Worm (Caenorhabditis elegans) whole organism, L2 larva: ENCODE measurements around the gene cyp-25A4.

Experiments
- C34F6.9 ChIP-seq: fragments of 150-350 bp; optimal IDR thresholded peaks from 2 replicates; lab custom pipeline; 2014; ENCODE audit warnings: missing biosample characterization, missing genetic modification characterization
- F13H6.1 ChIP-seq: sonication (generic microtip); optimal IDR thresholded peaks from 2 replicates; lab custom pipeline; 2016; ENCODE audit warnings: missing genetic modification characterization, missing compliant biosample characterization
- R02D3.7 ChIP-seq: fragments of 150-350 bp; optimal IDR thresholded peaks from 2 replicates; lab custom pipeline; 2014; ENCODE audit warnings: missing biosample characterization, missing genetic modification characterization
- Y55F3AM.14 ChIP-seq: fragments of 200-800 bp; sonication (Bioruptor generic); optimal IDR thresholded peaks from 2 replicates; lab custom pipeline; 2018; ENCODE audit warnings: mild to moderate bottlenecking, missing genetic modification characterization, missing compliant biosample characterization
- alr-1 ChIP-seq: fragments of 150-350 bp; optimal IDR thresholded peaks from 2 replicates; lab custom pipeline; 2014; ENCODE audit warnings: missing biosample characterization, missing genetic modification characterization
- aly-2 ChIP-seq: fragments of 150-350 bp; optimal IDR thresholded peaks from 2 replicates; lab custom pipeline; 2014; ENCODE audit warnings: missing biosample characterization, missing genetic modification characterization
- ama-1 ChIP-seq: fragments of 150-350 bp; optimal IDR thresholded peaks from 2 replicates; lab custom pipeline; 2018; ENCODE audit warnings: inconsistent platforms
- dmd-4 ChIP-seq: sonication (generic microtip); optimal IDR thresholded peaks from 2 replicates; lab custom pipeline; 2017; ENCODE audit warnings: missing biosample characterization, missing genetic modification characterization
- egl-27 ChIP-seq: sonication (generic microtip); optimal IDR thresholded peaks from 3 replicates; lab custom pipeline; 2017; ENCODE audit warnings: missing biosample characterization, missing genetic modification reagents, missing genetic modification characterization
- elt-1 ChIP-seq: fragments of 150-350 bp; optimal IDR thresholded peaks from 2 replicates; lab custom pipeline; 2014; ENCODE audit warnings: missing biosample characterization, missing genetic modification characterization
- elt-3 ChIP-seq: sonication (generic microtip); optimal IDR thresholded peaks from 2 replicates; lab custom pipeline; 2017; ENCODE audit warnings: missing biosample characterization, missing genetic modification characterization
- fos-1 ChIP-seq: fragments of 150-350 bp; optimal IDR thresholded peaks from 2 replicates; lab custom pipeline; 2014; ENCODE audit warnings: missing biosample characterization, missing genetic modification characterization
- gmeb-1 ChIP-seq: fragments of 150-350 bp; optimal IDR thresholded peaks from 2 replicates; lab custom pipeline; 2014; ENCODE audit warnings: missing biosample characterization, missing genetic modification characterization
- lin-11 ChIP-seq: fragments of 150-350 bp; sonication (generic microtip); optimal IDR thresholded peaks from 2 replicates; lab custom pipeline; 2014; ENCODE audit warnings: missing biosample characterization, missing genetic modification characterization, inconsistent platforms, mixed read lengths
- lin-13 ChIP-seq: fragments of 150-350 bp; optimal IDR thresholded peaks from 2 replicates; lab custom pipeline; 2014; ENCODE audit warnings: missing biosample characterization, missing genetic modification reagents, missing genetic modification characterization
- lin-39 ChIP-seq: fragments of 150-350 bp; optimal IDR thresholded peaks from 2 replicates; lab custom pipeline; 2014; ENCODE audit warnings: missing biosample characterization, missing genetic modification reagents, missing genetic modification characterization
- lsy-2 ChIP-seq, 2 experiments: fragments of 150-350 bp in 1 of 2; sonication (generic microtip) in 1 of 2; optimal IDR thresholded peaks; 2 replicates each; lab custom pipeline; 2014 to 2017; ENCODE audit warnings: missing biosample characterization in 2 of 2, missing genetic modification characterization in 2 of 2
- mab-5 ChIP-seq: fragments of 150-350 bp; optimal IDR thresholded peaks from 2 replicates; lab custom pipeline; 2014; ENCODE audit warnings: missing biosample characterization, missing genetic modification characterization
- mbf-1 ChIP-seq: sonication (generic microtip); optimal IDR thresholded peaks from 2 replicates; lab custom pipeline; 2017; ENCODE audit warnings: missing biosample characterization, missing genetic modification characterization
- mdl-1 ChIP-seq, 2 experiments: fragments of 150-350 bp in 1 of 2; sonication (generic microtip) in 1 of 2; optimal IDR thresholded peaks; 2 replicates each; lab custom pipeline; 2017; ENCODE audit warnings: missing biosample characterization in 2 of 2, missing genetic modification characterization in 2 of 2
- nhr-10 ChIP-seq: sonication (generic microtip); optimal IDR thresholded peaks from 2 replicates; lab custom pipeline; 2017; ENCODE audit warnings: missing biosample characterization, missing genetic modification characterization
- nhr-11 ChIP-seq: fragments of 150-350 bp; optimal IDR thresholded peaks from 2 replicates; lab custom pipeline; 2014; ENCODE audit warnings: missing biosample characterization, missing genetic modification characterization
- nhr-12 ChIP-seq: fragments of 150-350 bp; optimal IDR thresholded peaks from 2 replicates; lab custom pipeline; 2014; ENCODE audit warnings: missing biosample characterization, missing genetic modification characterization
- nhr-129 ChIP-seq: fragments of 150-350 bp; optimal IDR thresholded peaks from 2 replicates; lab custom pipeline; 2014; ENCODE audit warnings: missing biosample characterization, missing genetic modification characterization
- nhr-21 ChIP-seq: fragments of 150-350 bp; optimal IDR thresholded peaks from 2 replicates; lab custom pipeline; 2014; ENCODE audit warnings: missing biosample characterization, missing genetic modification characterization
- nhr-23 ChIP-seq: fragments of 150-350 bp; optimal IDR thresholded peaks from 2 replicates; lab custom pipeline; 2014; ENCODE audit warnings: missing biosample characterization, missing genetic modification reagents, missing genetic modification characterization
- nhr-237 ChIP-seq: fragments of 150-350 bp; optimal IDR thresholded peaks from 2 replicates; lab custom pipeline; 2014; ENCODE audit warnings: missing biosample characterization, missing genetic modification characterization
- nhr-25 ChIP-seq: fragments of 150-350 bp; sonication (generic microtip); optimal IDR thresholded peaks from 3 replicates; lab custom pipeline; 2014; ENCODE audit warnings: missing biosample characterization, missing genetic modification characterization
- nhr-6 ChIP-seq: fragments of 150-350 bp; optimal IDR thresholded peaks from 2 replicates; lab custom pipeline; 2014; ENCODE audit warnings: missing biosample characterization, missing genetic modification characterization
- peb-1 ChIP-seq: fragments of 150-350 bp; optimal IDR thresholded peaks from 2 replicates; lab custom pipeline; 2014; ENCODE audit warnings: missing biosample characterization, missing genetic modification characterization
- sem-4 ChIP-seq: fragments of 150-350 bp; optimal IDR thresholded peaks from 2 replicates; lab custom pipeline; 2014; ENCODE audit warnings: missing biosample characterization, missing genetic modification reagents, missing genetic modification characterization
- skn-1 ChIP-seq: sonication (generic microtip); optimal IDR thresholded peaks from 2 replicates; lab custom pipeline; 2017; ENCODE audit warnings: missing biosample characterization, missing genetic modification characterization
- sma-9 ChIP-seq, 2 experiments: fragments of 150-350 bp in 1 of 2; sonication (generic microtip) in 1 of 2; optimal IDR thresholded peaks; 2 replicates each; lab custom pipeline; 2014 to 2016; ENCODE audit warnings: missing genetic modification characterization in 2 of 2, mild to moderate bottlenecking in 1 of 2, missing biosample characterization in 1 of 2, missing compliant biosample characterization in 1 of 2, missing genetic modification reagents in 1 of 2, moderate library complexity in 1 of 2
- snpc-4 ChIP-seq: fragments of 150-350 bp; optimal IDR thresholded peaks from 2 replicates; lab custom pipeline; 2014; ENCODE audit warnings: missing biosample characterization, missing genetic modification characterization
- unc-39 ChIP-seq: fragments of 150-350 bp; optimal IDR thresholded peaks from 2 replicates; lab custom pipeline; 2014; ENCODE audit warnings: missing biosample characterization, missing genetic modification characterization
- unc-62 ChIP-seq: fragments of 150-350 bp; optimal IDR thresholded peaks from 2 replicates; lab custom pipeline; 2014; ENCODE audit warnings: missing biosample characterization, missing genetic modification reagents, missing genetic modification characterization
- zag-1 ChIP-seq: fragments of 150-350 bp; optimal IDR thresholded peaks from 2 replicates; lab custom pipeline; 2014; ENCODE audit warnings: missing biosample characterization, missing genetic modification characterization
- ztf-1 ChIP-seq: fragments of 200-800 bp; sonication (Bioruptor generic); conservative IDR thresholded peaks from 2 replicates; pipeline ENCODE4 v1.3.6; 2022; ENCODE audit warnings: missing genetic modification characterization, missing compliant biosample characterization
- ztf-11 ChIP-seq: sonication (generic microtip); optimal IDR thresholded peaks from 2 replicates; lab custom pipeline; 2017; ENCODE audit warnings: missing biosample characterization, missing genetic modification characterization
- ztf-4 ChIP-seq: fragments of 150-350 bp; optimal IDR thresholded peaks from 2 replicates; lab custom pipeline; 2014; ENCODE audit warnings: missing biosample characterization, missing genetic modification characterization

The cyp-25A4 gene

ce11 chrIII:3874492-3874891, 22.6 kb upstream of the cyp-25A4 start:
- TF ChIP-seq nhr-129 (tag; lab: Kevin White, UChicago) (peak; percentile 53), mab-5 (tag; lab: Kevin White, UChicago) (no peak)

- TF ChIP-seq elt-1 (tag; lab: Kevin White, UChicago): no peak
- TF ChIP-seq zag-1: no peak
- TF ChIP-seq skn-1 (tag; lab: Kevin White, UChicago): no peak
- TF ChIP-seq nhr-12 (tag; lab: Kevin White, UChicago): no peak
- no peak for TF ChIP-seq ztf-11 (tag; lab: Kevin White, UChicago)
- no peak for TF ChIP-seq aly-2 (tag; lab: Kevin White, UChicago)
- TF ChIP-seq sem-4: no peak
- no peak for TF ChIP-seq snpc-4 (tag; lab: Kevin White, UChicago)
- TF ChIP-seq nhr-129 (tag; lab: Kevin White, UChicago): peak; percentile 62
- TF ChIP-seq unc-39 (tag; lab: Kevin White, UChicago): no peak
- TF ChIP-seq ztf-4: no peak
- TF ChIP-seq lin-11 (tag; lab: Kevin White, UChicago): no peak
- no peak for TF ChIP-seq dmd-4 (tag; lab: Kevin White, UChicago)
- peak; percentile 29 for TF ChIP-seq sma-9 (GFP tag; optimal IDR thresholded peaks at IDR 0.05; lab: Kevin White, UChicago)
- no peak for TF ChIP-seq sma-9 (tag; optimal IDR thresholded peaks at IDR 0.05; lab: Kevin White, UChicago)
- no peak for TF ChIP-seq gmeb-1
- TF ChIP-seq nhr-237 (tag; lab: Kevin White, UChicago): no peak
- TF ChIP-seq nhr-21 (tag; lab: Kevin White, UChicago): no peak
- no peak for TF ChIP-seq R02D3.7
- peak; percentile 58 for TF ChIP-seq F13H6.1 (tag; lab: Kevin White, UChicago)
- no peak for TF ChIP-seq elt-3
- TF ChIP-seq lin-39 (tag; lab: Kevin White, UChicago): no peak
- TF ChIP-seq lin-13 (GFP tag; lab: Kevin White, UChicago): no peak
- no peak for TF ChIP-seq unc-62 (GFP tag; lab: Kevin White, UChicago)
- TF ChIP-seq mdl-1 (tag; optimal IDR thresholded peaks at IDR 0.05; lab: Kevin White, UChicago): no peak
- TF ChIP-seq alr-1 (tag; lab: Kevin White, UChicago): no peak
- TF ChIP-seq nhr-10 (tag; lab: Kevin White, UChicago): no peak
- no peak for TF ChIP-seq nhr-11 (tag; lab: Kevin White, UChicago)
- TF ChIP-seq egl-27 (tag; lab: Kevin White, UChicago): no peak
- TF ChIP-seq nhr-25 (tag; lab: Kevin White, UChicago): no peak
- 0 out of 2 replicates have a peak, but pooled peaks have one; percentile 70 for TF ChIP-seq ztf-1 (GFP tag; lab: Robert Waterston, UW)
- TF ChIP-seq nhr-6: no peak
- TF ChIP-seq Y55F3AM.14 (GFP tag; lab: Kevin White, UChicago): no peak
- no peak for TF ChIP-seq peb-1
- no peak for TF ChIP-seq nhr-23 (tag; lab: Kevin White, UChicago)
- peak; percentile 54 for TF ChIP-seq fos-1 (tag; lab: Kevin White, UChicago)
- peak; percentile 10 to 24 for TF ChIP-seq lsy-2 (tag; optimal IDR thresholded peaks at IDR 0.05; lab: Kevin White, UChicago)
- TF ChIP-seq C34F6.9 (tag; lab: Kevin White, UChicago): no peak
Measured at ce11 chrIII:3873424-3873823, 21.5 kb upstream of the cyp-25A4 start.

- TF ChIP-seq ama-1: no peak
- no peak for TF ChIP-seq nhr-11 (tag; lab: Kevin White, UChicago)
- no peak for TF ChIP-seq sma-9 (GFP tag; optimal IDR thresholded peaks at IDR 0.05; lab: Kevin White, UChicago)
- no peak for TF ChIP-seq sma-9 (tag; optimal IDR thresholded peaks at IDR 0.05; lab: Kevin White, UChicago)
- TF ChIP-seq mbf-1 (tag; lab: Kevin White, UChicago): no peak
- TF ChIP-seq elt-1 (tag; lab: Kevin White, UChicago): no peak
- TF ChIP-seq egl-27 (tag; lab: Kevin White, UChicago): no peak
- no peak for TF ChIP-seq fos-1 (tag; lab: Kevin White, UChicago)
- no peak for TF ChIP-seq nhr-25 (tag; lab: Kevin White, UChicago)
- no peak for TF ChIP-seq nhr-21 (tag; lab: Kevin White, UChicago)
Measured at ce11 chrIII:3872978-3873377, 21.1 kb upstream of the cyp-25A4 start.
